Worm (Caenorhabditis elegans): Measurements from ENCODE around the gene sym-2.
A peak's percentile ranks its signal among the peaks of the same experiment; 100 is the strongest.

The sym-2 gene

DNA sequence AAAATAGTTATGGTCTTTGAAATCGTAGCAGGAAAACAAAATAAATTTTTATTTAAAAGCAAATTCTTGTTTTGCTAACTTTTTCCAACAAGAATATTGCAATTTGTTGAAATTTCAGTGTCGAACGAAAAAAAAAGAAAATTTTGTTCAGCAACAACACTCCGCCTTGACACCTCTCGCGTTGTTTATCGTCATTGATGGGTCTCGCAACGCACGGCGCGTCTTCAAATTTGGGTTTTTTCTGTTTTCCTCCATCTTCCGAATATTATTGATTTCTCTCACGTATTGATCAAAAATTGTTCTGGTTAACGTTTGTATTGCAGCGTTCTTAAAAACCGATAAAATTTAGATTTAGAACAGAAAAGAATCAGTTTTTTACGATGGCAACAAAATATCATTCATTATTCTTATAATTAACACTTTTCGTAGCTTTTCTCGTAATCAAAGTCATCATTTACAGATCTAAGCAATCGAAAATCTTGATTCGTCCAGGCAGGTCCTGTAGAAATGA, 18.8 kb downstream of the sym-2 start, which contains the start of gene dpl-1 (continued):
- TF ChIP-seq ztf-6 (GFP tag; IDR thresholded peaks at IDR 0.05) (no peak), hmg-20 (GFP tag; IDR thresholded peaks at IDR 0.05) (no peak), attf-5 (GFP tag; optimal IDR thresholded peaks at IDR 0.05) (no peak), lin-54 (GFP tag; optimal IDR thresholded peaks at IDR 0.05) (peak; percentile 30), T07F8.4 (tag; optimal IDR thresholded peaks at IDR 0.05) (no peak), F33H1.4 (GFP tag; IDR thresholded peaks at IDR 0.05) (no peak), hlh-12 (tag; optimal IDR thresholded peaks at IDR 0.05) (no peak), tbp1 (GFP tag; optimal IDR thresholded peaks at IDR 0.05) (no peak)

DNA sequence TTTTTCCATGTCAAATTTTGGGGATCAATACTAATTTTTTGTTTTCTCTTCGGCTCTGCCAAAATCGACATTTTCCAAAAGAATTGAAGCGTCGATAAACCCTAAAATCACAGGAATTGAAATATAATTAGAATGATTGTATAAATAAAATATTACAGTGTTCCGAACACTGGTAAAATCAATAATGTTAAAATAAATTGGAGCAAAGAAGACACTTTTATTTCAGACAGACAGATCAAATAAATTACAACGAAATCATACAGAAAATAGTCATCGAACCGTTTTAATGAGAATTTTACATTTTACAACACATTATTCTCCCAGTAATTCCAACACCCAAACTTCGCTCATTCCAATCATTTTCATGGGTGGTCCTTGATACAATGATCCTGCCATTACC, 20.6 kb downstream of the sym-2 start, which contains the start of gene T23G7.3:
TSS of gene T23G7.3 (minus strand) at position 101 of the 400 bp plus-strand sequence.
- no peak for TF ChIP-seq let-526 (GFP tag; IDR thresholded peaks at IDR 0.05)
- TF ChIP-seq B0019.2 (GFP tag; conservative IDR thresholded peaks at IDR 0.05) = no peak
- no peak for TF ChIP-seq F23B12.7 (tag; optimal IDR thresholded peaks at IDR 0.05; ENCODE audit: insufficient read depth)
- TF ChIP-seq pha-4 (tag; optimal IDR thresholded peaks at IDR 0.05) = no peak
- no peak for TF ChIP-seq F52B5.7 (tag; optimal IDR thresholded peaks at IDR 0.05)
- no peak for TF ChIP-seq ceh-100 (GFP tag; IDR thresholded peaks at IDR 0.05)
- TF ChIP-seq pbrm-1 (GFP tag; IDR thresholded peaks at IDR 0.05) = no peak
- TF ChIP-seq ceh-58 (GFP tag; IDR thresholded peaks at IDR 0.05) = no peak
- TF ChIP-seq madf-10 (tag; optimal IDR thresholded peaks at IDR 0.05) = no peak

DNA sequence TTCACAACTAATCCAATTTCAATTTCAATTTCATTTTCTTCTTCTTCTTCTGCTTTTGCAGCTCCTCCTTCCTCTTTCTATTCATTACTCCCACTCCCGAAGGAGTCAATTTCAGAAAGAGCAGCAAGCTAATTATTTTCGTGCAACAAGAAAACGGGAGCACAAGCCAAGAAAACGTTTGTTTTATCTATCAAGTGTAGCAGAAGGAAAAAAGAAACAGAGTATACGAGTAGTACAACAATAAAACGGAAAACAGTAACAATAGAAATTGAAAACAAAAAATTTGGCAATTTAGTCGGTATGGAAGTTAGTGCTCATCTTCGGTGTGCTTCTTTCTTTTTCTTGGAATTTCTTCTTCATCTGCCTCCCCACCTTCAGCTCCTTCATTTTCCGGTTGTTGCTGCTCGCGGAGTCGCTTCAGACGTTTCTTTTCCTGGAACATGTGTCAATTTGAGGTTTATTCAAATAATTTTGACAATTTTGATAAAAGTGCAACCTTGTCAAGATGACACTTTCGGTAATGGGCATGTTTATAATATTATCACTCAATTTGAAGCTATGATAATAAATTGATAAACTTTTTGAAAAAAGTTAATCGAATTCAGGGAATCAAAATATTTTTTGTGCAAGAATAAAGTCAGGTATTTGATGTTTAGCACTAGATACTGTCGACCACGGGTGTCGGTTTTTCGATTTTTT, 22.4 kb downstream of the sym-2 start, which contains the start of gene W07A12.8:
TSS of gene W07A12.8 (minus strand) at position 51 of the 699 bp plus-strand sequence.
- TF ChIP-seq gei-17 (GFP tag; optimal IDR thresholded peaks at IDR 0.05) (no peak), ceh-79 (tag; optimal IDR thresholded peaks at IDR 0.05) (no peak), nhr-80 (tag; optimal IDR thresholded peaks at IDR 0.05) (peak; percentile 86), dox-1 (GFP tag; IDR thresholded peaks at IDR 0.05) (peak; percentile 44; the same call in 1 of the 2 replicates), ets-4 (GFP tag; optimal IDR thresholded peaks at IDR 0.05) (peak; percentile 28), dpl-1 (GFP tag; optimal IDR thresholded peaks at IDR 0.05) (no peak), D2030.7 (GFP tag; IDR thresholded peaks at IDR 0.05) (no peak), unc-62 (GFP tag; optimal IDR thresholded peaks at IDR 0.05) (peak; percentile 5), pha-4 (tag; optimal IDR thresholded peaks at IDR 0.05) (no peak)

DNA sequence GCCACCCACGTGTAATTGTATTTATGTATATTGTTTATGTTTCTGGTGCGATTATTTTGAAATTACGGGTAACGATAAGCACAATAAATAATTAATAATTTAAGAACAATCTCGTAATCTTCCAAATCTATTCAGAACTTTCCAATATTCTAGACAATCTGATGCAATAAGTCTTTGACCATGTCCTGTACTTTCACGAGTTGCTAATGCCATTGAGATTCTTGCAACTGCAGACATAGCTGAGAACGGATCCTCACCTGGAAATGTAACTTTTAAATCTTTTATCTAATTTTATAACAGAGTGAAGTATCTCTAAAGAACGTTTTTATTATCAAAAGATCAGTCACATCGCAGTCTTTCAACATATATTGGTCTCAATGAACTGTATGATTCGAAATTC, 24.9 kb downstream of the sym-2 start:
- TF ChIP-seq lin-26 (GFP tag; IDR thresholded peaks at IDR 0.05) (no peak), ama-1 (optimal IDR thresholded peaks at IDR 0.05) (peak; percentile 67), ama-1 (GFP tag; optimal IDR thresholded peaks at IDR 0.05) (no peak)

DNA sequence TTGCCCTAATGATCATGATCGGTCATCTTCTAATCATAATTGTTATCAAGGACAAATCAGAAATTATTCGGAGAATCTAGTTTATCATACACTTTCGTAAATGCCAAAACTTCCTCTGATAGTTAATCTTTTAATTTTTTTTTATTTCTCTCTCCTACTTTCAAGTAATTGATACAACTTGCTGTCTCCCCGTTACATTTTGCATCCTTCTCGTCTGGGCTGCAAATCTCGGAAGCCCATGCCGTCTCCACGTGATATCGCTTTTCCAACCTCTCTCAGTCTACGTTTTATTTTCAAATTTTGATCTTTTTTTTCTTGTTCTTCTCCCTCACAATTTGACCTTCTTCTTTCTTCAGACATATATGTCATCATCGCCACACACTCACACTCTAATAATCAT, 27.3 kb downstream of the sym-2 start, which contains the start of gene rhy-1:
TSS of gene rhy-1 (plus strand) at position 357 of the 400 bp plus-strand sequence.
- TF ChIP-seq nhr-80 (tag; optimal IDR thresholded peaks at IDR 0.05) (no peak), akir-1 (GFP tag; optimal IDR thresholded peaks at IDR 0.05) (no peak), lin-40 (tag; optimal IDR thresholded peaks at IDR 0.05) (peak; percentile 32)
